Worm (Caenorhabditis elegans) whole organism, early embryonic: ENCODE data around the gene ncs-3.

Experiments
- B0310.2 ChIP-seq: sonication (generic microtip); optimal IDR thresholded peaks from 2 replicates; lab custom pipeline; 2016; ENCODE audit warnings: mild to moderate bottlenecking, missing genetic modification characterization, missing compliant biosample characterization
- pes-1 ChIP-seq: fragments of 200-800 bp; sonication (Bioruptor generic); IDR thresholded peaks from 2 replicates; pipeline ENCODE4 v1.3.6; 2022; ENCODE audit warnings: missing genetic modification reagents, missing genetic modification characterization, missing compliant biosample characterization
- scrt-1 ChIP-seq: fragments of 200-800 bp; sonication (Bioruptor generic); IDR thresholded peaks from 2 replicates; pipeline ENCODE4 v1.3.6; 2022; ENCODE audit warnings: missing genetic modification characterization, missing compliant biosample characterization

ce11 chrX:1088048-1088447, 34.2 kb downstream of the ncs-3 start, which contains the start of gene rei-2:
- no peak for TF ChIP-seq pes-1
- no peak for TF ChIP-seq scrt-1 (GFP tag; lab: Robert Waterston, UW)
- TF ChIP-seq B0310.2: no peak
